Fruit fly (Drosophila melanogaster) S2 (cell line): ENCODE results near the gene Claspin.

Source experiments
- CG8478 ChIP-seq: fragments of >200 bp; optimal IDR thresholded peaks from 2 replicates; lab custom pipeline; 2018
- CTCF ChIP-seq, 2 experiments: fragments of >200 bp; optimal IDR thresholded peaks; 2 replicates each; lab custom pipeline; 2018

DNA sequence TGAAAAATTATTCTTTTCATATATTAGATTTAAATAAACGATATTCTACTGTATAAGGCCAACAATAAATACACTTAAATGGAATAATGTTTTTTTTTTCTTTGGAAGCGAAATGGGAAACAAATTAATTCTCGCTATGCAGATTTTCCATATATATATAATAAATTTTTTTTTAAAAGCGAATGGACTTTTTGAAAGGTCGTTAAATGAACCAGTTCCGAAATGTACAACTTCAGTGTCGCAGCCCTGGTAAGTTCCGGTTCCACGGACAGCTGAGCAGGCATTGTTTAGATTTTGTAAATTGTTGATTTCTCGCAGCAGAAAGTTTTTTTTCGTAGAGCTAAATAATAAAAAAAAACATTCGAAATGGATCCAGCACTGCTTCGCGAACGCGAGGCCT lies 26.5 kb upstream of the Claspin start, which contains the start of gene TfIIEbeta:
- TF ChIP-seq CG8478 (lab: Kevin White, UChicago) (no peak), CTCF (optimal IDR thresholded peaks at IDR 0.05; lab: Kevin White, UChicago) (no peak)
